Fruit fly (Drosophila melanogaster): ENCODE measurements around the gene CG6678.

- TF ChIP-seq pzg (GFP tag; optimal IDR thresholded peaks at IDR 0.05) = no peak
- TF ChIP-seq lab (GFP tag; optimal IDR thresholded peaks at IDR 0.05) = no peak
- no peak for TF ChIP-seq zf30C (GFP tag; optimal IDR thresholded peaks at IDR 0.05)
- no peak; the same call in 1 of the 2 replicates for TF ChIP-seq Nf-YA (GFP tag; IDR thresholded peaks at IDR 0.05)
- TF ChIP-seq CG6654 (GFP tag; optimal IDR thresholded peaks at IDR 0.05) = no peak
- no peak for TF ChIP-seq vvl (GFP tag; IDR thresholded peaks at IDR 0.05)
Observed at dm6 chr3R:21864484-21864883, 22.3 kb upstream of the CG6678 start.
